Worm (Caenorhabditis elegans) whole organism, late embryonic: ENCODE results near the gene Y57G7A.6.

Experiments
- ceh-2 ChIP-seq: sonication (generic microtip); optimal IDR thresholded peaks from 2 replicates; lab custom pipeline; 2016; ENCODE audit warnings: missing genotype, missing genetic modification characterization, missing compliant biosample characterization
- hlh-8 ChIP-seq: sonication (generic microtip); optimal IDR thresholded peaks from 2 replicates; lab custom pipeline; 2016; ENCODE audit warnings: missing genotype, missing genetic modification characterization, missing compliant biosample characterization
- nhr-11 ChIP-seq: fragments of 150-350 bp; optimal IDR thresholded peaks from 2 replicates; lab custom pipeline; 2014; ENCODE audit warnings: missing biosample characterization, missing genetic modification characterization

DNA sequence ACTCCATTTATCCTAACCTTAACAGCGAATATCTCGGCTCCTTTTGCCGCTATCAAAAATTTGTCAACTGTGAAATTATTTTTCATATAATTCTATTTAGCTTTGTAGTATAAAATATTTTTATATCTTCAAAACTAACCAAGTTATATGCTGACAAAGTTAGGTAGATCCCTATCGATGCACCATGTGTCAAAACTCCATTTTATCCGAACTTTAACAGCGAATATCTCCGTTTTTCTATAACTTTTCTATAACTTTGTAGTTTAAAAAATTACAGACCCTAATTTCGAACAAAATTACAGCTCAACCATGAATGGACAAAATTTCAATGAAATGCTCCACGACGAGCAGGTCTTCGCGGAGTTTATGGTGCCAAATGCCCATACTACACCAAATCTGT lies 10.4 kb upstream of the Y57G7A.6 start, which contains the start of gene Y57G7A.2:
- TF ChIP-seq ceh-2 (no peak), nhr-11 (tag; lab: Kevin White, UChicago) (no peak), hlh-8 (no peak)
